Fruit fly (Drosophila melanogaster) whole organism, wandering third instar larva: ENCODE results near the gene CG15382.

Experiments used
- Abd-B ChIP-seq: fragments of >200 bp; optimal IDR thresholded peaks from 2 replicates; lab custom pipeline; 2017; ENCODE audit warnings: missing biosample characterization, missing genetic modification characterization
- CG32264 ChIP-seq: fragments of 200-800 bp; sonication (Bioruptor generic); optimal IDR thresholded peaks from 2 replicates; lab custom pipeline; 2016; ENCODE audit warnings: missing biosample characterization, missing genetic modification characterization
- CG9705 ChIP-seq: fragments of 200-800 bp; sonication (Bioruptor generic); optimal IDR thresholded peaks from 2 replicates; lab custom pipeline; 2018; ENCODE audit warnings: missing biosample characterization, mild to moderate bottlenecking, missing genetic modification characterization
- CrebA ChIP-seq: fragments of 200-800 bp; sonication (Bioruptor generic); optimal IDR thresholded peaks from 2 replicates; lab custom pipeline; 2016; ENCODE audit warnings: missing biosample characterization, mild to moderate bottlenecking, missing genetic modification characterization, borderline replicate concordance
- Dfd ChIP-seq: fragments of >200 bp; optimal IDR thresholded peaks from 2 replicates; lab custom pipeline; 2017; ENCODE audit warnings: missing biosample characterization, missing genetic modification characterization
- Dif ChIP-seq: fragments of 200-275, 200-300 bp; sonication (Bioruptor generic); optimal IDR thresholded peaks from 2 replicates; lab custom pipeline; 2018; ENCODE audit warnings: missing biosample characterization, missing genetic modification characterization; ENCODE audit not compliant: partially characterized antibody
- GATAd ChIP-seq: sonication (Bioruptor generic); optimal IDR thresholded peaks from 2 replicates; lab custom pipeline; 2016; ENCODE audit warnings: missing biosample characterization, missing genetic modification characterization
- HLH106 ChIP-seq: fragments of 200-800 bp; optimal IDR thresholded peaks from 3 replicates; lab custom pipeline; 2019; ENCODE audit warnings: missing biosample characterization, mild to moderate bottlenecking, missing genetic modification characterization, moderate library complexity
- Hnf4 ChIP-seq: fragments of 200-800 bp; sonication (Bioruptor generic); optimal IDR thresholded peaks from 2 replicates; lab custom pipeline; 2016; ENCODE audit warnings: missing biosample characterization, mild to moderate bottlenecking, missing genetic modification characterization
- Hr78 ChIP-seq: fragments of >200 bp; optimal IDR thresholded peaks from 2 replicates; lab custom pipeline; 2017; ENCODE audit warnings: missing biosample characterization, missing genetic modification characterization
- Hr83 ChIP-seq: fragments of 200-300 bp; sonication (Bioruptor generic); optimal IDR thresholded peaks from 2 replicates; lab custom pipeline; 2016; ENCODE audit warnings: missing biosample characterization, mild to moderate bottlenecking, missing genetic modification characterization, moderate library complexity; ENCODE audit not compliant: poor library complexity, severe bottlenecking
- Jra ChIP-seq: sonication (Bioruptor generic); optimal IDR thresholded peaks from 2 replicates; lab custom pipeline; 2016; ENCODE audit warnings: missing biosample characterization, missing genetic modification characterization
- Mio ChIP-seq: sonication (Bioruptor generic); optimal IDR thresholded peaks from 2 replicates; lab custom pipeline; 2016; ENCODE audit warnings: missing biosample characterization, missing genetic modification characterization
- Myc ChIP-seq: fragments of >200 bp; optimal IDR thresholded peaks from 2 replicates; lab custom pipeline; 2017
- N ChIP-seq: fragments of >200 bp; optimal IDR thresholded peaks from 2 replicates; lab custom pipeline; 2018; ENCODE audit warnings: missing biosample characterization, missing external identifiers, missing genetic modification characterization
- OdsH ChIP-seq: fragments of 200-800 bp; sonication (Bioruptor generic); optimal IDR thresholded peaks from 2 replicates; lab custom pipeline; 2016; ENCODE audit warnings: missing biosample characterization, mild to moderate bottlenecking, missing genetic modification characterization
- Rel ChIP-seq, 2 experiments: fragments of 200-800 bp; sonication (Bioruptor generic) in 1 of 2; optimal IDR thresholded peaks; 2 replicates in 1 of 2; 3 replicates in 1 of 2; lab custom pipeline; 2016 to 2019; ENCODE audit warnings: mild to moderate bottlenecking in 2 of 2, missing biosample characterization in 2 of 2, missing genetic modification characterization in 2 of 2, moderate library complexity in 1 of 2
- Sp1 ChIP-seq: fragments of 200-800 bp; sonication (Bioruptor generic); optimal IDR thresholded peaks from 3 replicates; lab custom pipeline; 2019; ENCODE audit warnings: missing biosample characterization, mild to moderate bottlenecking, missing genetic modification characterization, moderate library complexity
- Vsx2 ChIP-seq: fragments of 200-300, 225-300 bp; sonication (Bioruptor generic); optimal IDR thresholded peaks from 2 replicates; lab custom pipeline; 2018; ENCODE audit warnings: missing biosample characterization, missing genetic modification characterization; ENCODE audit not compliant: partially characterized antibody
- br ChIP-seq: fragments of 200-800 bp; sonication (Bioruptor generic); optimal IDR thresholded peaks from 2 replicates; lab custom pipeline; 2016; ENCODE audit warnings: missing biosample characterization, missing genetic modification characterization
- brk ChIP-seq: fragments of 200-800 bp; sonication (Bioruptor generic); optimal IDR thresholded peaks from 2 replicates; lab custom pipeline; 2016; ENCODE audit warnings: missing biosample characterization, mild to moderate bottlenecking, missing genetic modification characterization
- dl ChIP-seq, 2 experiments: fragments of 175-275, 200-275 bp in 1 of 2; fragments of 200-275 bp in 1 of 2; sonication (Bioruptor generic); optimal IDR thresholded peaks; lab custom pipeline; 2018; ENCODE audit warnings: mild to moderate bottlenecking in 2 of 2, missing biosample characterization in 2 of 2, missing genetic modification characterization in 2 of 2, moderate library complexity in 2 of 2; ENCODE audit not compliant: partially characterized antibody in 2 of 2, insufficient read depth in 1 of 2
- dmrt93B ChIP-seq: fragments of 200-800 bp; sonication (Bioruptor generic); optimal IDR thresholded peaks from 2 replicates; lab custom pipeline; 2018; ENCODE audit warnings: missing biosample characterization, mild to moderate bottlenecking, missing genetic modification characterization
- dsf ChIP-seq: sonication (Bioruptor generic); optimal IDR thresholded peaks from 2 replicates; lab custom pipeline; 2016; ENCODE audit warnings: missing biosample characterization, missing genetic modification characterization, borderline replicate concordance
- ey ChIP-seq: fragments of 200-800 bp; sonication (Bioruptor generic); optimal IDR thresholded peaks from 2 replicates; lab custom pipeline; 2016; ENCODE audit warnings: missing biosample characterization, missing genetic modification characterization
- foxo ChIP-seq, 2 experiments: fragments of 200-800 bp; sonication (Bioruptor generic); optimal IDR thresholded peaks; 2 replicates in 1 of 2; 3 replicates in 1 of 2; lab custom pipeline; 2016 to 2017; ENCODE audit warnings: missing biosample characterization in 2 of 2, missing genetic modification characterization in 2 of 2
- fru ChIP-seq: fragments of 200-800 bp; sonication (Bioruptor generic); optimal IDR thresholded peaks from 3 replicates; lab custom pipeline; 2016; ENCODE audit warnings: missing biosample characterization, mild to moderate bottlenecking, missing genetic modification characterization
- h ChIP-seq: fragments of 200-800 bp; sonication (Bioruptor generic); optimal IDR thresholded peaks from 3 replicates; lab custom pipeline; 2016; ENCODE audit warnings: missing biosample characterization, mild to moderate bottlenecking, missing genetic modification characterization
- jim ChIP-seq: fragments of 175-275, 200-325 bp; sonication (Bioruptor generic); optimal IDR thresholded peaks from 2 replicates; lab custom pipeline; 2016; ENCODE audit warnings: missing biosample characterization, mild to moderate bottlenecking, missing genetic modification characterization
- lola ChIP-seq: fragments of >200 bp; optimal IDR thresholded peaks from 2 replicates; lab custom pipeline; 2017; ENCODE audit warnings: missing biosample characterization, missing genetic modification characterization
- pan ChIP-seq: fragments of >200 bp; optimal IDR thresholded peaks from 2 replicates; lab custom pipeline; 2017
- psq ChIP-seq: fragments of 200-800 bp; sonication (Bioruptor generic); optimal IDR thresholded peaks from 3 replicates; lab custom pipeline; 2017; ENCODE audit warnings: missing biosample characterization, mild to moderate bottlenecking, missing genetic modification characterization, moderate library complexity
- rgr ChIP-seq: fragments of 200-800 bp; sonication (Bioruptor generic); optimal IDR thresholded peaks from 3 replicates; lab custom pipeline; 2016; ENCODE audit warnings: missing biosample characterization, mild to moderate bottlenecking, missing genetic modification characterization
- sage ChIP-seq: fragments of 200-800 bp; sonication (Bioruptor generic); optimal IDR thresholded peaks from 2 replicates; lab custom pipeline; 2016; ENCODE audit warnings: missing biosample characterization, mild to moderate bottlenecking, missing genetic modification characterization
- sv ChIP-seq: fragments of 200-800 bp; sonication (Bioruptor generic); optimal IDR thresholded peaks from 3 replicates; lab custom pipeline; 2016; ENCODE audit warnings: missing biosample characterization, missing genetic modification characterization
- tai ChIP-seq: sonication (Bioruptor generic); optimal IDR thresholded peaks from 2 replicates; lab custom pipeline; 2016; ENCODE audit warnings: missing biosample characterization, missing genetic modification characterization
- usp ChIP-seq: fragments of >200 bp; optimal IDR thresholded peaks from 2 replicates; lab custom pipeline; 2017; ENCODE audit warnings: missing biosample characterization, missing genetic modification characterization
- woc ChIP-seq: sonication (Bioruptor generic); optimal IDR thresholded peaks from 2 replicates; lab custom pipeline; 2016; ENCODE audit warnings: missing biosample characterization, mild to moderate bottlenecking, missing genetic modification characterization

CG15382 gene

dm6 chr2L:2151544-2152290 lies 3.8 kb upstream of the CG15382 start, which contains the start of gene AIF:
Gene AIF (plus strand): TSS chr2L:2151754.
- TF ChIP-seq pan (no peak), GATAd (GFP tag; lab: Kevin White, UChicago) (no peak), dmrt93B (no peak), Myc (lab: Kevin White, UChicago) (peak; percentile 44), fru (no peak), Mio (no peak), psq (GFP tag; lab: Kevin White, UChicago) (no peak), Hnf4 (GFP tag; lab: Kevin White, UChicago) (no peak)

- TF ChIP-seq br: peak; percentile 19
- TF ChIP-seq dl (GFP tag; optimal IDR thresholded peaks at IDR 0.05; lab: Kevin White, UChicago; ENCODE audit: insufficient read depth in 1 of 2, partially characterized antibody in 2 of 2): peak; percentile 13 to 68
- no peak for TF ChIP-seq lola (GFP tag; lab: Kevin White, UChicago)
- no peak for TF ChIP-seq Hr78 (GFP tag; lab: Kevin White, UChicago)
- TF ChIP-seq Jra: peak; percentile 91
- peak; percentile 38 for TF ChIP-seq Hnf4 (GFP tag; lab: Kevin White, UChicago)
- TF ChIP-seq Dif (GFP tag; lab: Kevin White, UChicago): peak; percentile 75
- no peak for TF ChIP-seq GATAd (GFP tag; lab: Kevin White, UChicago)
- no peak for TF ChIP-seq Abd-B
- TF ChIP-seq OdsH (GFP tag; lab: Kevin White, UChicago): peak; percentile 15
- peak; percentile 56 for TF ChIP-seq fru
- peak; percentile 57 for TF ChIP-seq psq (GFP tag; lab: Kevin White, UChicago)
- peak; percentile 52 for TF ChIP-seq h (GFP tag; lab: Kevin White, UChicago)
- TF ChIP-seq N (GFP tag; lab: Kevin White, UChicago): no peak
- TF ChIP-seq Hr83 (GFP tag; lab: Kevin White, UChicago): peak; percentile 66
- TF ChIP-seq tai (GFP tag; lab: Kevin White, UChicago): no peak
- TF ChIP-seq dmrt93B: peak; percentile 54
- no peak for TF ChIP-seq CrebA
- peak; percentile 89 for TF ChIP-seq woc
- no peak for TF ChIP-seq Dfd
- peak; percentile 49 for TF ChIP-seq rgr (GFP tag; lab: Kevin White, UChicago)
- no peak for TF ChIP-seq Rel (GFP tag; optimal IDR thresholded peaks at IDR 0.05; lab: Kevin White, UChicago)
- TF ChIP-seq Rel (tag; optimal IDR thresholded peaks at IDR 0.05; lab: Kevin White, UChicago): peak; percentile 74
- TF ChIP-seq Vsx2: no peak
- peak; percentile 41 for TF ChIP-seq jim (GFP tag; lab: Kevin White, UChicago)
- peak; percentile 45 for TF ChIP-seq Sp1 (GFP tag; lab: Kevin White, UChicago)
- TF ChIP-seq Mio: no peak
- peak; percentile 39 for TF ChIP-seq Myc (lab: Kevin White, UChicago)
- no peak for TF ChIP-seq usp (GFP tag; lab: Kevin White, UChicago)
- peak; percentile 2 for TF ChIP-seq CG32264 (GFP tag; lab: Kevin White, UChicago)
- peak; percentile 6 for TF ChIP-seq CG9705 (GFP tag; lab: Kevin White, UChicago)
- no peak for TF ChIP-seq brk (GFP tag; lab: Kevin White, UChicago)
- peak in 1 of 2 experiments; percentile 70 for TF ChIP-seq foxo (GFP tag; optimal IDR thresholded peaks at IDR 0.05; lab: Kevin White, UChicago)
- no peak for TF ChIP-seq pan
- no peak for TF ChIP-seq dsf (GFP tag; lab: Kevin White, UChicago)
- no peak for TF ChIP-seq sage (GFP tag; lab: Kevin White, UChicago)
- TF ChIP-seq ey (GFP tag; lab: Kevin White, UChicago): peak; percentile 53
- TF ChIP-seq HLH106 (tag; lab: Kevin White, UChicago): peak; percentile 47
- peak; percentile 8 for TF ChIP-seq sv (GFP tag; lab: Kevin White, UChicago)
These were observed 6.0 kb downstream of the CG15382 start for dm6 chr2L:2161244-2162243.
